Comparison of ENCODE assay signal across 3 fruit fly cellular contexts in genomic region chrX:8063223-8063674, dm6.
TF ChIP-seq lines count a peak whose summit lies in the region.

No protein-coding gene starts in this region.

TF ChIP-seq in whole organism, adult, 20 proteins besides CTCF, POLR2A, EP300 and RAD21 (continued from another document):
- TF ChIP-seq ovo (GFP tag; optimal IDR thresholded peaks at IDR 0.05; lab: Kevin White, UChicago), result peak; percentile 64

TF ChIP-seq in whole organism, embryonic, 481 proteins besides CTCF, POLR2A, EP300 and RAD21 (continued from another document and continues in another):
- TF ChIP-seq CG17359 (tag; optimal IDR thresholded peaks at IDR 0.05; lab: Kevin White, UChicago) (peak; percentile 36), gro (GFP tag; optimal IDR thresholded peaks at IDR 0.05; lab: Kevin White, UChicago) (no peak), caup (GFP tag; optimal IDR thresholded peaks at IDR 0.05; lab: Kevin White, UChicago; ENCODE audit: severe bottlenecking) (no peak), pros (GFP tag; optimal IDR thresholded peaks at IDR 0.05; lab: Kevin White, UChicago) (no peak), CG14667 (GFP tag; IDR thresholded peaks at IDR 0.05; lab: Robert Waterston, UW) (no peak), CG4404 (GFP tag; IDR thresholded peaks at IDR 0.05; lab: Robert Waterston, UW) (no peak), Fer3 (tag; optimal IDR thresholded peaks at IDR 0.05; lab: Kevin White, UChicago) (no peak), zfh1 (GFP tag; IDR thresholded peaks at IDR 0.05; lab: Robert Waterston, UW) (no peak), chinmo (GFP tag; IDR thresholded peaks at IDR 0.05; lab: Robert Waterston, UW; ENCODE audit: partially characterized antibody) (0 out of 4 replicates have a peak, but pooled peaks have one; percentile 17), Adf1 (GFP tag; IDR thresholded peaks at IDR 0.05; lab: Robert Waterston, UW) (no peak), inv (GFP tag; IDR thresholded peaks at IDR 0.05; lab: Robert Waterston, UW; ENCODE audit: partially characterized antibody) (no peak), crp (GFP tag; optimal IDR thresholded peaks at IDR 0.05; lab: Kevin White, UChicago) (peak in 1 of 2 experiments; percentile 58), CG9817 (tag; optimal IDR thresholded peaks at IDR 0.05; lab: Kevin White, UChicago) (no peak), CG8765 (GFP tag; IDR thresholded peaks at IDR 0.05; lab: Robert Waterston, UW) (no peak), lbe (GFP tag; optimal IDR thresholded peaks at IDR 0.05; lab: Kevin White, UChicago) (peak; percentile 36), ATbp (GFP tag; optimal IDR thresholded peaks at IDR 0.05; lab: Kevin White, UChicago) (no peak), bbx (GFP tag; IDR thresholded peaks at IDR 0.05; lab: Robert Waterston, UW; ENCODE audit: partially characterized antibody) (peak; percentile 18; the same call in 1 of the 2 replicates), sens (GFP tag; lab: Kevin White, UChicago) (no peak), CG9437 (GFP tag; optimal IDR thresholded peaks at IDR 0.05; lab: Kevin White, UChicago) (peak; percentile 5), CG31441 (GFP tag; IDR thresholded peaks at IDR 0.05; lab: Robert Waterston, UW) (no peak), z (GFP tag; IDR thresholded peaks at IDR 0.05; lab: Robert Waterston, UW) (0 out of 3 replicates have a peak, but pooled peaks have one; percentile 40), CG12769 (tag; optimal IDR thresholded peaks at IDR 0.05; lab: Kevin White, UChicago) (no peak), dm (GFP tag; optimal IDR thresholded peaks at IDR 0.05; lab: Kevin White, UChicago) (peak; percentile 5), CG5180 (GFP tag; optimal IDR thresholded peaks at IDR 0.05; lab: Kevin White, UChicago) (no peak), CG34422 (GFP tag; IDR thresholded peaks at IDR 0.05; lab: Robert Waterston, UW) (peak; percentile 39; the same call in 1 of the 3 replicates), jing (GFP tag; optimal IDR thresholded peaks at IDR 0.05; lab: Kevin White, UChicago) (no peak), CG7357 (GFP tag; IDR thresholded peaks at IDR 0.05; lab: Robert Waterston, UW) (no peak), NK7.1 (GFP tag; optimal IDR thresholded peaks at IDR 0.05; lab: Kevin White, UChicago) (no peak), hth (optimal IDR thresholded peaks at IDR 0.05; lab: Kevin White, UChicago) (no peak), CG31365 (tag; optimal IDR thresholded peaks at IDR 0.05; lab: Kevin White, UChicago) (peak; percentile 98), yki (optimal IDR thresholded peaks at IDR 0.05; lab: Kevin White, UChicago) (no peak), BEAF-32 (GFP tag; optimal IDR thresholded peaks at IDR 0.05; lab: Kevin White, UChicago) (no peak), CG12942 (GFP tag; optimal IDR thresholded peaks at IDR 0.05; lab: Kevin White, UChicago) (no peak), fd3F (GFP tag; optimal IDR thresholded peaks at IDR 0.05; lab: Kevin White, UChicago) (no peak), CG1647 (GFP tag; optimal IDR thresholded peaks at IDR 0.05; lab: Kevin White, UChicago) (no peak), CG11696 (GFP tag; IDR thresholded peaks at IDR 0.05; lab: Robert Waterston, UW) (peak; percentile 91), otp (GFP tag; IDR thresholded peaks at IDR 0.05; lab: Robert Waterston, UW) (0 out of 3 replicates have a peak, but pooled peaks have one; percentile 25), Aef1 (GFP tag; IDR thresholded peaks at IDR 0.05; lab: Robert Waterston, UW) (peak; percentile 83), CG6765 (GFP tag; optimal IDR thresholded peaks at IDR 0.05; lab: Kevin White, UChicago) (no peak), zen (tag; optimal IDR thresholded peaks at IDR 0.05; lab: Kevin White, UChicago) (peak; percentile 10), Hmx (GFP tag; optimal IDR thresholded peaks at IDR 0.05; lab: Kevin White, UChicago) (no peak), Dfd (GFP tag; optimal IDR thresholded peaks at IDR 0.05; lab: Kevin White, UChicago) (peak in 1 of 2 experiments; percentile 71), zfh2 (GFP tag; optimal IDR thresholded peaks at IDR 0.05; lab: Kevin White, UChicago) (no peak), HmgD (GFP tag; optimal IDR thresholded peaks at IDR 0.05; lab: Kevin White, UChicago) (peak; percentile 5), Eip74EF (GFP tag; optimal IDR thresholded peaks at IDR 0.05; lab: Kevin White, UChicago) (peak in 1 of 2 experiments; percentile 96), bsh (GFP tag; optimal IDR thresholded peaks at IDR 0.05; lab: Kevin White, UChicago) (peak in 1 of 2 experiments; percentile 63), slbo (GFP tag; IDR thresholded peaks at IDR 0.05; lab: Robert Waterston, UW) (0 out of 2 replicates have a peak, but pooled peaks have one; percentile 5), CG31388 (GFP tag; optimal IDR thresholded peaks at IDR 0.05; lab: Kevin White, UChicago) (no peak), Mrtf (GFP tag; IDR thresholded peaks at IDR 0.05; lab: Robert Waterston, UW) (no peak), Hmr (GFP tag; optimal IDR thresholded peaks at IDR 0.05; lab: Kevin White, UChicago) (no peak), Deaf1 (tag; optimal IDR thresholded peaks at IDR 0.05; lab: Kevin White, UChicago) (no peak), esg (GFP tag; conservative IDR thresholded peaks at IDR 0.05; lab: Robert Waterston, UW) (no peak), Oli (tag; optimal IDR thresholded peaks at IDR 0.05; lab: Kevin White, UChicago) (no peak), sqz (GFP tag; optimal IDR thresholded peaks at IDR 0.05; lab: Kevin White, UChicago) (peak; percentile 31), Rfx (GFP tag; IDR thresholded peaks at IDR 0.05; lab: Robert Waterston, UW) (peak; percentile 17; the same call in 1 of the 2 replicates), CG8924 (tag; optimal IDR thresholded peaks at IDR 0.05; lab: Kevin White, UChicago) (peak; percentile 4), CG34376 (GFP tag; optimal IDR thresholded peaks at IDR 0.05; lab: Kevin White, UChicago) (peak; percentile 22), Optix (GFP tag; IDR thresholded peaks at IDR 0.05; lab: Robert Waterston, UW) (no peak), CG4707 (GFP tag; optimal IDR thresholded peaks at IDR 0.05; lab: Kevin White, UChicago) (no peak), chm (GFP tag; IDR thresholded peaks at IDR 0.05; lab: Robert Waterston, UW) (0 out of 2 replicates have a peak, but pooled peaks have one; percentile 22), CG6689 (GFP tag; IDR thresholded peaks at IDR 0.05; lab: Robert Waterston, UW) (no peak), CG6854 (GFP tag; optimal IDR thresholded peaks at IDR 0.05; lab: Kevin White, UChicago) (no peak), MESR4 (GFP tag; optimal IDR thresholded peaks at IDR 0.05; lab: Kevin White, UChicago) (no peak), Sox100B (GFP tag; optimal IDR thresholded peaks at IDR 0.05; lab: Kevin White, UChicago) (no peak), CG30020 (tag; optimal IDR thresholded peaks at IDR 0.05; lab: Kevin White, UChicago) (no peak)

TF ChIP-seq in whole organism, prepupa, 60 proteins besides CTCF, POLR2A, EP300 and RAD21 (continued from another document):
- TF ChIP-seq Eip78C (GFP tag; lab: Kevin White, UChicago) (peak; percentile 84), vri (GFP tag; optimal IDR thresholded peaks at IDR 0.05; lab: Kevin White, UChicago) (peak; percentile 80), Eip93F (GFP tag; optimal IDR thresholded peaks at IDR 0.05; lab: Kevin White, UChicago) (peak; percentile 42), Lpt (GFP tag; optimal IDR thresholded peaks at IDR 0.05; lab: Kevin White, UChicago) (peak; percentile 66), CG34406 (GFP tag; optimal IDR thresholded peaks at IDR 0.05; lab: Kevin White, UChicago) (peak; percentile 58), OdsH (GFP tag; optimal IDR thresholded peaks at IDR 0.05; lab: Kevin White, UChicago) (no peak), dac (GFP tag; optimal IDR thresholded peaks at IDR 0.05; lab: Kevin White, UChicago) (peak; percentile 43), CG6808 (GFP tag; optimal IDR thresholded peaks at IDR 0.05; lab: Kevin White, UChicago) (peak; percentile 81), Ets96B (tag; optimal IDR thresholded peaks at IDR 0.05; lab: Kevin White, UChicago) (peak; percentile 11), CG1621 (tag; optimal IDR thresholded peaks at IDR 0.05; lab: Kevin White, UChicago) (peak; percentile 45), topi (GFP tag; optimal IDR thresholded peaks at IDR 0.05; lab: Kevin White, UChicago) (peak; percentile 41), spab (GFP tag; optimal IDR thresholded peaks at IDR 0.05; lab: Kevin White, UChicago) (peak; percentile 63), ss (GFP tag; optimal IDR thresholded peaks at IDR 0.05; lab: Kevin White, UChicago) (peak in 1 of 2 experiments; percentile 88), CG9139 (GFP tag; optimal IDR thresholded peaks at IDR 0.05; lab: Kevin White, UChicago) (peak; percentile 75), Hr39 (GFP tag; optimal IDR thresholded peaks at IDR 0.05; lab: Kevin White, UChicago) (no peak), eg (GFP tag; IDR thresholded peaks at IDR 0.05; lab: Robert Waterston, UW) (peak; percentile 88), esn (GFP tag; optimal IDR thresholded peaks at IDR 0.05; lab: Kevin White, UChicago) (peak; percentile 20), CG6792 (GFP tag; optimal IDR thresholded peaks at IDR 0.05; lab: Kevin White, UChicago) (peak; percentile 32), net (GFP tag; optimal IDR thresholded peaks at IDR 0.05; lab: Kevin White, UChicago) (peak; percentile 82), CG6276 (GFP tag; optimal IDR thresholded peaks at IDR 0.05; lab: Kevin White, UChicago) (peak; percentile 62), CG15336 (GFP tag; IDR thresholded peaks at IDR 0.05; lab: Robert Waterston, UW) (peak; percentile 62), fd59A (GFP tag; optimal IDR thresholded peaks at IDR 0.05; lab: Kevin White, UChicago) (peak; percentile 18), dsx (GFP tag; optimal IDR thresholded peaks at IDR 0.05; lab: Kevin White, UChicago; ENCODE audit: poor library complexity, severe bottlenecking) (no peak)
